Worm (Caenorhabditis elegans): ENCODE results near the gene pqn-89.

DNA sequence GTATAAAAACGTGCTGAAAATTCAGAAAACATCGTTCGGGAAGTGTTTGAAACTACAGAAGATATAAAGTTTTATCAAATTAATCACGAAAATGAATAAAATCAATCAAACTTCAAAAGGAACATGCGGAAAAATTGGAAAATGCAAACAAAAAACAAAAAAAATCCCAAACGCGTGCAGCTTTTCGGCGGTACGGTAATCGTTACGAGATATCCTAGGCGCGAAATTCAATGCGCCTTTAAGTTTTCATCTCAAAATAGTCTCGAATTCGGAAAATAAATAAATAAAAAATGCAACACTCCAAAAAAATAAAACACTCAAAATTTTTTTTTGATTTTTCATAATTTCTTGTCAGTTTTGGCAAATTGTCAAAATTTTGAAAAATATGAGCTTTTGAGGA lies 23.3 kb downstream of the pqn-89 start:
- TF ChIP-seq ref-1 (GFP tag; conservative IDR thresholded peaks at IDR 0.05) (no peak), flt-1 (GFP tag; IDR thresholded peaks at IDR 0.05) (no peak), ztf-23 (GFP tag; IDR thresholded peaks at IDR 0.05) (no peak), klf-2 (GFP tag; conservative IDR thresholded peaks at IDR 0.05) (no peak), ztf-29 (GFP tag; IDR thresholded peaks at IDR 0.05) (no peak), cog-1 (tag; optimal IDR thresholded peaks at IDR 0.05) (no peak), tab-1 (GFP tag; IDR thresholded peaks at IDR 0.05) (no peak), med-1 (GFP tag; optimal IDR thresholded peaks at IDR 0.05; ENCODE audit: insufficient read depth) (no peak)
